Worm (Caenorhabditis elegans) whole organism, midembryonic: ENCODE measurements around the gene rde-11.

Experiments used
- T22C8.4 ChIP-seq: fragments of 200-800 bp; sonication (Bioruptor generic); IDR thresholded peaks from 2 replicates; pipeline ENCODE4 v1.3.6; 2022; ENCODE audit warnings: missing genetic modification characterization, missing compliant biosample characterization
- cog-1 ChIP-seq: sonication (generic microtip); optimal IDR thresholded peaks from 2 replicates; lab custom pipeline; 2016; ENCODE audit warnings: missing genetic modification characterization, missing compliant biosample characterization
- flt-1 ChIP-seq: fragments of 200-800 bp; sonication (Bioruptor generic); IDR thresholded peaks from 2 replicates; pipeline ENCODE4 v1.3.6; 2022; ENCODE audit warnings: missing genetic modification characterization, missing compliant biosample characterization
- klf-2 ChIP-seq: fragments of 200-800 bp; sonication (Bioruptor generic); conservative IDR thresholded peaks from 2 replicates; pipeline ENCODE4 v1.3.6; 2022; ENCODE audit warnings: missing genetic modification reagents, missing genetic modification characterization, missing compliant biosample characterization
- med-1 ChIP-seq: sonication (generic microtip); optimal IDR thresholded peaks from 2 replicates; lab custom pipeline; 2017; ENCODE audit warnings: missing genetic modification characterization, mild to moderate bottlenecking, missing compliant biosample characterization, antibody characterized with exemption, missing genetic modification reagents; ENCODE audit not compliant: insufficient read depth
- ref-1 ChIP-seq: fragments of 200-800 bp; sonication (Bioruptor generic); conservative IDR thresholded peaks from 2 replicates; pipeline ENCODE4 v1.3.6; 2022; ENCODE audit warnings: missing genetic modification reagents, missing genetic modification characterization, missing compliant biosample characterization
- tab-1 ChIP-seq: fragments of 200-800 bp; sonication (Bioruptor generic); IDR thresholded peaks from 2 replicates; pipeline ENCODE4 v1.3.6; 2022; ENCODE audit warnings: missing genetic modification characterization, missing compliant biosample characterization
- ztf-23 ChIP-seq: fragments of 200-800 bp; sonication (Bioruptor generic); IDR thresholded peaks from 2 replicates; pipeline ENCODE4 v1.3.6; 2022; ENCODE audit warnings: missing genetic modification reagents, missing genetic modification characterization, missing compliant biosample characterization
- ztf-29 ChIP-seq: fragments of 200-800 bp; sonication (Bioruptor generic); IDR thresholded peaks from 2 replicates; pipeline ENCODE4 v1.3.6; 2022; ENCODE audit warnings: missing genetic modification reagents, missing genetic modification characterization, missing compliant biosample characterization

rde-11 gene

ce11 chrIV:13071445-13071844, 33.6 kb upstream of the rde-11 start, which contains the start of gene scl-8:
TSS of gene scl-8 (plus strand) at chrIV:13071745.
- TF ChIP-seq med-1 (no peak), flt-1 (GFP tag; lab: Robert Waterston, UW) (no peak), klf-2 (GFP tag; lab: Robert Waterston, UW) (no peak)

DNA sequence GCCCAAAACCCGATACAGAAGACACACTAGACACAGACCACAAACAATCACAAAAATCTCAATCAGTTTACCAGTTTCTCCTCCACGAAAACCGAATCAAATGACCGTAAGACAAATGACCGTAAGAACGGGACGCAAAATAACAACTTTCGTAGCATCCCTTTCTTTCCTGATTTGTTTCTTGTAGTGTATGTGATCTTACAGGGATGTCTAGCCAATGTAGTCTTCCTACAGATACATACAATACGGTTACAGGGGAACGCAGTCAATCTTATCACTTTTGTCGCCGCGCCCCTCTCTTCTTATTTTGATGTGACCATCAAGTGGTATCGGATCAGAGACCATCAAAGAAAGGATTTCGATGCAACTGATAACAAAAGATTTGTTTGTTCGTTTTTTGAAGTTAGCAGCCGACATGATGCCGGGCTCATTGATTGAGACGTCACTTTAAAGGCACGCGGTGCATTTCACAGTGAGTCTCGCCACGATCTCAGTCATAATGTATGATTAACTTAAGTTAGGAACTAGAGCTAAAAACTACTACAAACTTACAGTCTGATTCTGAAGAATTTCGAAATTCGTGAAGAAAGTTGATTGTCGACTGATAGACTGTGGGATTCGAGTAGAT, 29.3 kb upstream of the rde-11 start:
- TF ChIP-seq ztf-23 (GFP tag; lab: Robert Waterston, UW) (no peak), T22C8.4 (GFP tag; lab: Robert Waterston, UW) (no peak), ztf-29 (no peak), klf-2 (GFP tag; lab: Robert Waterston, UW) (no peak), flt-1 (GFP tag; lab: Robert Waterston, UW) (no peak), med-1 (no peak), cog-1 (no peak), tab-1 (GFP tag; lab: Robert Waterston, UW) (no peak), ref-1 (GFP tag; lab: Robert Waterston, UW) (no peak)

- TF ChIP-seq tab-1 (GFP tag; lab: Robert Waterston, UW) = no peak
- TF ChIP-seq klf-2 (GFP tag; lab: Robert Waterston, UW) = no peak
- no peak for TF ChIP-seq T22C8.4 (GFP tag; lab: Robert Waterston, UW)
- TF ChIP-seq cog-1 = no peak
- no peak for TF ChIP-seq ztf-29
- no peak for TF ChIP-seq flt-1 (GFP tag; lab: Robert Waterston, UW)
- TF ChIP-seq ztf-23 (GFP tag; lab: Robert Waterston, UW) = no peak
- no peak for TF ChIP-seq med-1
- TF ChIP-seq ref-1 (GFP tag; lab: Robert Waterston, UW) = no peak
These were observed 28.4 kb upstream of the rde-11 start, which contains the start of gene C39E9.7 for ce11 chrIV:13076620-13077019. TSS of gene C39E9.7 (minus strand) at chrIV:13076720.

ce11 chrIV:13077694-13078093, 27.3 kb upstream of the rde-11 start:
- no peak for TF ChIP-seq klf-2 (GFP tag; lab: Robert Waterston, UW)
- TF ChIP-seq ztf-29 = no peak
- TF ChIP-seq ztf-23 (GFP tag; lab: Robert Waterston, UW) = no peak
- TF ChIP-seq ref-1 (GFP tag; lab: Robert Waterston, UW) = no peak

DNA sequence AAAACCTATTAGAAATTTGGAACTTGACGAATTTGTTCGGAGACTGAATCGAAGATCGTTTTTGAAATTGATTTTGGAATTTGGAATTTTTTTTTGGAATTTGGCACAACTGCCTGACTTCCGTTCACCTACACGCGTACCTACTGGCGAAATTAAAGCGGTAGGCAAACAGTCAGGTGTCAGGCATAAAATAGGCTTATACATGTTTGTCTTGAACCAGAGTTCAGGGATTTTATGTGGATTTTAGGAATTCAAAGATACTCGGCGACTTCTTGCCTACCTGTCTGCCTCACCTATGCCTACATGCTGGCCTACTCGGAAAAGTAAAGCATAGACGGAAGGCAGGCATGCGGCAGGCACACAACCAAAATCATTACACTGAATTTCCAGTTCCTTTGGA, 26.7 kb upstream of the rde-11 start:
- TF ChIP-seq T22C8.4 (GFP tag; lab: Robert Waterston, UW) = no peak
- no peak for TF ChIP-seq klf-2 (GFP tag; lab: Robert Waterston, UW)
- no peak for TF ChIP-seq cog-1
- TF ChIP-seq ztf-29 = no peak
- no peak for TF ChIP-seq med-1
- TF ChIP-seq flt-1 (GFP tag; lab: Robert Waterston, UW) = no peak

DNA sequence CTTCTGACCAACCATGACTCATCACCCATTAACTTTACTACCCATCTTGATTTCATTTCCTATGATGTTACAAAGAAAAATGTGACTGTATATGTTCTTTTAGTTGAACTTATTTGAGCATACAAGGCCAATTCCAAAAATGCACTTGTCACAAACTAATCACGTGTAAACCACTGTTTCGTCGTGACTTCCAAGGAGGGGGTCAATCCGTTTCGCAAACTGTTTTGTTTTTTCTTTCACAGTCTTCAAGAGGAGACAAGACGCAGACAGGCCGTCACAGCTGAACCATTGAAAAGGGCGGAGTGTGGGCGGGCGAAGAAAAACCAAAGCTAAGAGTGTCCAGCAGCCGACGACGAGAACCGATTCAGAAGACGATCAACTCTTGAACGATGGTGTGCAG, 25.9 kb upstream of the rde-11 start, which contains the start of gene C39E9.8:
C39E9.8 (plus strand) TSS at position 328 of the 400 bp plus-strand sequence.
- no peak for TF ChIP-seq med-1
- no peak for TF ChIP-seq flt-1 (GFP tag; lab: Robert Waterston, UW)
- no peak for TF ChIP-seq ref-1 (GFP tag; lab: Robert Waterston, UW)
- TF ChIP-seq ztf-29 = no peak

ce11 chrIV:13080185-13080584, 24.8 kb upstream of the rde-11 start:
- TF ChIP-seq T22C8.4 (GFP tag; lab: Robert Waterston, UW) (no peak), tab-1 (GFP tag; lab: Robert Waterston, UW) (no peak), klf-2 (GFP tag; lab: Robert Waterston, UW) (no peak), flt-1 (GFP tag; lab: Robert Waterston, UW) (no peak), ref-1 (GFP tag; lab: Robert Waterston, UW) (no peak), cog-1 (no peak), ztf-29 (no peak), med-1 (no peak), ztf-23 (GFP tag; lab: Robert Waterston, UW) (no peak)

ce11 chrIV:13080861-13081260, 24.1 kb upstream of the rde-11 start:
- TF ChIP-seq med-1 (no peak), klf-2 (GFP tag; lab: Robert Waterston, UW) (no peak), ztf-29 (no peak), flt-1 (GFP tag; lab: Robert Waterston, UW) (no peak), ztf-23 (GFP tag; lab: Robert Waterston, UW) (no peak), ref-1 (GFP tag; lab: Robert Waterston, UW) (no peak), T22C8.4 (GFP tag; lab: Robert Waterston, UW) (no peak), tab-1 (GFP tag; lab: Robert Waterston, UW) (no peak), cog-1 (no peak)

DNA sequence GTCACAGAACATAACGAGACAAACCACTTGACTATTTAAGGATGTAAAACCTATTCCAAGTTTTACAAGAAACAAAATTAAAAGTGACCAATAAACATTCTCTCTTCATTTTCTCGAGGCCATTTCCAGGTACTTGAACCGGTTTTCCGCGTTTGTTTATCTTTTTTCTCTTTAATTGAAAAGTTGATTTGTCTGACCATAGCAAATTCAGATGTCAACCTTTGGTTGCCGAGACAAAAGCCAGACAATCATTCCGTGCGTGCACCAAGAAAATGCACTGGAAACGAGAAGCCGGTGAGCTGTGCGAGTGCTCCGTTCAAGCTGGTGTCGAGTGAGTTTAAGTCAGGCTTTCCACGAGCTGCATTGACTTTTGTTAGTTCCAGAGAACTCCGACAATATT, 22.9 kb upstream of the rde-11 start:
- no peak for TF ChIP-seq ztf-29
- no peak for TF ChIP-seq flt-1 (GFP tag; lab: Robert Waterston, UW)
- TF ChIP-seq ztf-23 (GFP tag; lab: Robert Waterston, UW) = no peak
- TF ChIP-seq med-1 = no peak
- no peak for TF ChIP-seq klf-2 (GFP tag; lab: Robert Waterston, UW)
- no peak for TF ChIP-seq cog-1
- no peak for TF ChIP-seq ref-1 (GFP tag; lab: Robert Waterston, UW)
- no peak for TF ChIP-seq tab-1 (GFP tag; lab: Robert Waterston, UW)
- TF ChIP-seq T22C8.4 (GFP tag; lab: Robert Waterston, UW) = no peak

DNA sequence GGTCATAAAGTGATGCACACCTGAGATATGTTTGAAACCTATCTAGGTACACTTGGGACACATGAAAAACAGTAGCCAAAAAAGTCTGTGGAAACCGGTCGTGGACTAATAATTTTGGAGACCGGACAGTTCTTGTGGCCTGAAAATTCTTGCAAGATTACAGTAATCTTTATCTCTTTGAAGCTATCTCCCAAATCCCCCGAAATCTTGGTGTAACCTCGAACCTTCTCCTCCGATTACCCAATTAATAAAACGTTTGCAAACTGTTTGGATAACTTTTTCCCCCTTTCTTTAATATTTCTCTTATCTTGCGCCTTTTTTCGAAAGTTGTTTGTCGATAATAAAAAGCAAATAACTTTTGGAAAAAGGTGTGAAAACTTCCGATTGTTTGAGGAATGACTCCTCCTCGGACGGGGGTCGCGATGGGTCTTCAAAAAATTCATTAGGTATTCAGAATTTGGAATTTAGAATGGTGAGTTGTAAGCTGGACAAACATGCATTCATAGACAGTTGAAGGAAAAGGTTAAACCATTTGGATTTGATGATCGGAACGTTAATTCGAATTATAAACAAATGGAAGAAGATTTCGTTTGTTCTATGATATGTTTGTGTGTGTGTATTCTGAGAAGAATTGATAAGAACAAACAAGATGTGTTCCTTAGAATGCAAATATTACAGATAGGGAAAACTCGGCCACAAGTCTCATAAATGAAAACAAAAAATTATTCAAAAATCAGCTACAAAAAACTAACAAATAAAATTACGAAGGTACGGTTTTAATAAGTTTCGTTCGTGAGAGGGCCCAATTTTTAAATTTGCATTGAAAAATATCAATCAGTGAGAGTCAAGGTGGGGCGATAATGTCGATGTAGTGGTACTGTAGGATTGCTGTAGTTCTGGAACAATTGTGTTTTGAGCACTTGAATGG, 21.9 kb upstream of the rde-11 start:
- no peak for TF ChIP-seq ztf-29
- TF ChIP-seq flt-1 (GFP tag; lab: Robert Waterston, UW) = no peak
- no peak for TF ChIP-seq cog-1
- TF ChIP-seq ref-1 (GFP tag; lab: Robert Waterston, UW) = no peak
- no peak for TF ChIP-seq med-1
- no peak for TF ChIP-seq T22C8.4 (GFP tag; lab: Robert Waterston, UW)
- no peak for TF ChIP-seq tab-1 (GFP tag; lab: Robert Waterston, UW)
- no peak for TF ChIP-seq klf-2 (GFP tag; lab: Robert Waterston, UW)
- no peak for TF ChIP-seq ztf-23 (GFP tag; lab: Robert Waterston, UW)
